Fruit fly (Drosophila melanogaster) whole organism, adult: ENCODE results near the gene Pli.

Source experiments
- CG11617 ChIP-seq: fragments of 200-800 bp; sonication (Bioruptor generic); optimal IDR thresholded peaks from 2 replicates; lab custom pipeline; 2017; ENCODE audit warnings: mild to moderate bottlenecking, missing biosample characterization, missing genetic modification reagents, missing genetic modification characterization
- CG12768 ChIP-seq: fragments of 200-800 bp; sonication (Bioruptor generic); optimal IDR thresholded peaks from 2 replicates; lab custom pipeline; 2017; ENCODE audit warnings: missing biosample characterization, missing genetic modification characterization, mild to moderate bottlenecking, moderate library complexity, missing genetic modification reagents
- CG14711 ChIP-seq: fragments of 200-800 bp; sonication (Bioruptor generic); optimal IDR thresholded peaks from 2 replicates; lab custom pipeline; 2018; ENCODE audit warnings: missing biosample characterization, mild to moderate bottlenecking, missing genetic modification characterization, moderate library complexity
- CG1620 ChIP-seq: fragments of 200-800 bp; sonication (Bioruptor generic); optimal IDR thresholded peaks from 2 replicates; lab custom pipeline; 2016; ENCODE audit warnings: missing biosample characterization, missing genetic modification characterization
- CG33017 ChIP-seq: fragments of 200-800 bp; sonication (Bioruptor generic); optimal IDR thresholded peaks from 2 replicates; lab custom pipeline; 2018; ENCODE audit warnings: missing biosample characterization, mild to moderate bottlenecking, missing genetic modification characterization, moderate library complexity
- CG5204 ChIP-seq: fragments of 200-800 bp; sonication (Bioruptor generic); optimal IDR thresholded peaks from 2 replicates; lab custom pipeline; 2016; ENCODE audit warnings: missing biosample characterization, missing genetic modification characterization
- CG7045 ChIP-seq: fragments of 200-800 bp; sonication (Bioruptor generic); optimal IDR thresholded peaks from 2 replicates; lab custom pipeline; 2017; ENCODE audit warnings: missing biosample characterization, mild to moderate bottlenecking, missing genetic modification characterization
- CG7101 ChIP-seq: fragments of 200-800 bp; sonication (Bioruptor generic); optimal IDR thresholded peaks from 2 replicates; lab custom pipeline; 2018; ENCODE audit warnings: missing biosample characterization, mild to moderate bottlenecking, missing genetic modification characterization, moderate library complexity
- Clk ChIP-seq: fragments of 200-800 bp; sonication (Bioruptor generic); optimal IDR thresholded peaks from 2 replicates; lab custom pipeline; 2017; ENCODE audit warnings: missing biosample characterization, missing genetic modification characterization
- Crg-1 ChIP-seq: fragments of 200-800 bp; sonication (Bioruptor generic); optimal IDR thresholded peaks from 2 replicates; lab custom pipeline; 2016; ENCODE audit warnings: missing biosample characterization, missing genetic modification characterization
- Hr96 ChIP-seq: fragments of 200-800 bp; sonication (Bioruptor generic); optimal IDR thresholded peaks from 2 replicates; lab custom pipeline; 2016; ENCODE audit warnings: missing biosample characterization, missing genetic modification characterization
- Mnt ChIP-seq: fragments of 200-800 bp; sonication (Bioruptor generic); optimal IDR thresholded peaks from 2 replicates; lab custom pipeline; 2016; ENCODE audit warnings: missing biosample characterization, mild to moderate bottlenecking, missing genetic modification characterization
- bab1 ChIP-seq: fragments of 200-800 bp; sonication (Bioruptor generic); optimal IDR thresholded peaks from 3 replicates; lab custom pipeline; 2019; ENCODE audit warnings: missing biosample characterization, mild to moderate bottlenecking, missing genetic modification characterization, moderate library complexity
- cic ChIP-seq: fragments of 200-800 bp; sonication (Bioruptor generic); optimal IDR thresholded peaks from 2 replicates; lab custom pipeline; 2017; ENCODE audit warnings: missing biosample characterization, mild to moderate bottlenecking, missing genetic modification characterization, moderate library complexity
- cnc ChIP-seq, 2 experiments: fragments of >200 bp; optimal IDR thresholded peaks; 2 replicates each; lab custom pipeline; 2017
- kay ChIP-seq: fragments of 200-800 bp; sonication (Bioruptor generic); peaks from one replicate; lab custom pipeline; 2016; ENCODE audit warnings: missing biosample characterization, missing genetic modification characterization, borderline replicate concordance
- ovo ChIP-seq: fragments of 200-800 bp; sonication (Bioruptor generic); optimal IDR thresholded peaks from 2 replicates; lab custom pipeline; 2016; ENCODE audit warnings: missing biosample characterization, missing genetic modification characterization
- pad ChIP-seq: fragments of 200-800 bp; sonication (Bioruptor generic); optimal IDR thresholded peaks from 3 replicates; lab custom pipeline; 2017; ENCODE audit warnings: missing biosample characterization, missing genetic modification characterization, mild to moderate bottlenecking, moderate library complexity, missing genetic modification reagents
- tj ChIP-seq: fragments of 200-800 bp; sonication (Bioruptor generic); optimal IDR thresholded peaks from 3 replicates; lab custom pipeline; 2017; ENCODE audit warnings: missing biosample characterization, mild to moderate bottlenecking, missing genetic modification characterization, moderate library complexity
- toe ChIP-seq: fragments of 200-800 bp; sonication (Bioruptor generic); optimal IDR thresholded peaks from 2 replicates; lab custom pipeline; 2016; ENCODE audit warnings: missing biosample characterization, missing genetic modification characterization

Pli gene

DNA sequence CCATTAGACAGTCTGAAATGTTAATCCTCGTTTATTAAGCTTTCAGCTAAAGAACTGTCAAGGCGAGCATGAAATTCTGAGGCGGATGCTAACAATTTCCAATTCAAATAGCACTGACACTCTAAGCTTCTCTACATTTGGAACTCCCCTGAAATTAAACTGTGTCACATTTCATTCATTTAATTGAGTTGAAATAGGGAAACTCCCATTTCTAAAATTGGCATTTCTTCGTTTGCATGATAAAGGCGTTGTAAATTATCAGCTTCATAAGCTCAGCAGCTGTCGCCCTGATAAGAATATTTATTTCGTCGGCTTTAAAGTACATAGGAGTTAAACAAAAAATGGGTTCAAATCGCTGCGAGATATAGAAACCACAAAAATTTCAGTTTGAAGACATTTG lies 4.7 kb downstream of the Pli start:
- TF ChIP-seq CG12768 (GFP tag; lab: Kevin White, UChicago) (no peak), cic (GFP tag; lab: Kevin White, UChicago) (no peak), CG11617 (no peak)

DNA sequence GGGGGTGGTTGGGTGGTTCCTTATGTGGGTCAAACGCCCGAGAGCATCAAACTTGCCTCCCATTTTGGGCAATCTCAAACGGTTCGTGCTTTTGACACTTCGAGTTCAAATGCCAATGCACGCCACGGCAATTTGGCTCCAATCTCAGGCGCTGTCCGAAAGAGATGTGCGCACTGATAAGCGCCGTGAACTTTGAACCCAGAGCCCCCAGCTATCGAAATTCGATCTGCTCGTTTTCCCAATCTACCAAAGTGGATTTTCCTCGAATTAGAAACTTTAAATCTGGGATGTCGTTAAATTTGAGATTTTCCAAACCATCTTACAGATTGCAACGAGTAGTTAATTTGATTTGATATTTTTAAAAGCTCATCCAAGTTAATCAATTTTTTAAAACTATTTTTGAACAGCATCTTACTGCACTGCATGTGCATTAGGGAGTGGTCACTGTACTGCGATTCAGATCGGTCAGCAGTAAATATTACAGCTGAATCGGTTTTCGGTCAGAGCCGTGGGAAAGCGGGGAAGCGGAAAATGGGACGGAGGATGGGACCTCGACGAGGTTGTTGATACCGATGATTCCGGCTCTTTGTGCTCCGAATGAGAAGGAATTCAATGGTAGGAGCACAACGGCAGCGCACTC lies 5.6 kb downstream of the Pli start:
- TF ChIP-seq Hr96 (no peak), tj (GFP tag; lab: Kevin White, UChicago) (peak; percentile 72)

DNA sequence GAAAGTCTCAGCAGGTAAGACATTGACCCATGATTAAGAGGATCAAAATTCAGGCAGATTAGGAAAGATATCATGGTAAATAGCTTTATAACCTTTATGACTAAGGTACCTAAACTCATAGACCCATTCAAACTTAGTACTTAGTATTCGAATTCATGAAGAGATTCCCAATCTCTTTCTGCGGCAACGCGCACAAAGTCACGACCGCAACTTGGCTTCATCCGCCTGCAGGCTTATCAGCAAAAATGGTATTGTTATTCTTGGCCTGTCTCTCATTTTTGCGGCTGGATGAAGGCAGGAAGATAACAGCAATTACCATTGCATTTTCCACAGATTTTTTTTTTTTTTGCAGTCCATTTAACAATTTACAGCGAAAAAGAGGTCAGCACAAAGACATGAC lies 9.6 kb downstream of the Pli start:
- TF ChIP-seq CG7045 (GFP tag; lab: Kevin White, UChicago) (no peak), bab1 (GFP tag; lab: Kevin White, UChicago) (no peak), cnc (optimal IDR thresholded peaks at IDR 0.05; lab: Kevin White, UChicago) (no peak), Hr96 (no peak), Clk (GFP tag; lab: Kevin White, UChicago) (no peak), cic (GFP tag; lab: Kevin White, UChicago) (no peak), CG11617 (no peak), tj (GFP tag; lab: Kevin White, UChicago) (no peak), CG14711 (tag; lab: Kevin White, UChicago) (no peak), kay (GFP tag; lab: Kevin White, UChicago) (no peak), CG7101 (tag; lab: Kevin White, UChicago) (no peak), Mnt (GFP tag; lab: Kevin White, UChicago) (no peak), CG5204 (GFP tag; lab: Kevin White, UChicago) (no peak), Crg-1 (GFP tag; lab: Kevin White, UChicago) (no peak), CG12768 (GFP tag; lab: Kevin White, UChicago) (no peak), ovo (no peak)

DNA sequence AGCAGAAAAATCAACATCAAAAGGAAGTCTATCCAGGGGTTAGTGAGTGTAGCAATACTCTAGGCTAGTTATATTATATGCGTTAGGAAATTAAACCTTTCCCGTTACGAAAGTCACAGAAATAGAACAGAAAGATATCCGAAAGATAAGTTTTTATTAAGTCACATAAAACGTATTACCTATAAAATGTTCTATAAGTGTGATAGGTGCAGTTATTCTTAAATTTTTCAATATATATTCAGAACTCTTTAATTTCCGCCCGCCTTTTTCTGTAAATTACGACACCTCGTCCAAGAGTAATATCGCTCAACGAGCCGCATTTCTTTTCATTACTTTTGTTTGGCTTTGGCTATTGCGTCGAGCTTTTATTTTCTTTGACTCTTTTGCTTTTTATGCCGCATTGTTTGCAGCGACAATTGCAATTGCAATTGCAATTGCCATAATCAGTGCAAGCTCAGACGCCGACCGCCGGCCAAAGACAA lies 11.5 kb downstream of the Pli start:
- TF ChIP-seq ovo (no peak), CG12768 (GFP tag; lab: Kevin White, UChicago) (no peak), CG14711 (tag; lab: Kevin White, UChicago) (no peak), CG33017 (tag; lab: Kevin White, UChicago) (no peak), CG11617 (no peak), Crg-1 (GFP tag; lab: Kevin White, UChicago) (no peak), bab1 (GFP tag; lab: Kevin White, UChicago) (no peak), cnc (optimal IDR thresholded peaks at IDR 0.05; lab: Kevin White, UChicago) (no peak), kay (GFP tag; lab: Kevin White, UChicago) (no peak), toe (GFP tag; lab: Kevin White, UChicago) (no peak), CG7045 (GFP tag; lab: Kevin White, UChicago) (no peak), tj (GFP tag; lab: Kevin White, UChicago) (no peak), CG7101 (tag; lab: Kevin White, UChicago) (no peak), pad (GFP tag; lab: Kevin White, UChicago) (no peak), Clk (GFP tag; lab: Kevin White, UChicago) (no peak), CG1620 (no peak), Mnt (GFP tag; lab: Kevin White, UChicago) (no peak), CG5204 (GFP tag; lab: Kevin White, UChicago) (no peak), cic (GFP tag; lab: Kevin White, UChicago) (no peak), Hr96 (no peak)

DNA sequence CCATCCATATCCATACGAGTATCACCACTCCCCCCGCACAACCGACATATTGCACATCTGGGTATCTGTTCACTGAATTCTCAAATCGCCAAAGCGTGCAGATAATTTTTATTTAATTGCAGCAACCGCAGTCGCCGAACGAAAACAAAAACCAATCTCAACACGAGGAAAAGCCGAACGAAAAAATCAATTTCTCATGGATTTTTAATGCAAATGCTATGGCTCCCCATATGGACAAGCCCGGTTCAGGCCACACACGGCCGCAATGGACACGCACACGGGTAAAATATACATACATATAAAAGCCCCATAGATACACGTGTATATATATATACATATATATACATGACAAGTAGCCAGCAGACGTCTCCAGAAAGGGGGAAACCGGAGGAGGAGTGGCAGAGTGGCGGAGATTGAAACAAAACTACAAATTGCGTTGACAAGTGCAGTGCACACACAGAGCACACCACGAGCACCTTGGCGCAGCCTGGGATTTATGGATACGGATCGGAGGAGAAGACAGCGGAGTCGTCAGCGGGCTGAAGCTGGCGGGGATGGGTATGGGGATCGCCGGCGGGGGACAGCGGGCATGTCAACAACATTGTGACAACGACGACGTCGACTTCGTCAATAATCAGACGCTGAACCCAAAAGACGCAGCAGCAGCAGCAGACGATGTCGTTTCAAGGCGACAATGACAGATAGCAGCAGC lies 12.1 kb downstream of the Pli start:
- no peak for TF ChIP-seq cic (GFP tag; lab: Kevin White, UChicago)
- TF ChIP-seq ovo: no peak

DNA sequence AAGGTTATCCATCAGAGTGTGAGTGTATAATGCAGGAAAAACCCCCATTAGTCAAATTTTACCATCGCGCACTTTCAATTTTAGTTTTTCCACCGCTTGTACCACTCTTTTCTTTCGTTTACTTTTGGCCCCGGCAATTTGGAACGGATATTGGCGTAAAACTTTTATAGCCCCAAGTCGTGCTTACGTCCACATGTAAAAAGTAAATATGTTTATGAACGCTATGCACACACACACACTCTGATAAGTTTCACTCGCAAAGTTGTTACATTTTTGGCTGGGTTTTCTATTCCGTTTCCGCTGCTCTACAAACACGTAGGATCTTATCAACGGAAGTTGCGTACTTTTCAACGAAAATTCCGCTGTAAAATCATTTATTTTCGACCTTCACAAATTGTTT lies 13.2 kb downstream of the Pli start:
- TF ChIP-seq toe (GFP tag; lab: Kevin White, UChicago) (no peak), CG7101 (tag; lab: Kevin White, UChicago) (no peak), CG7045 (GFP tag; lab: Kevin White, UChicago) (no peak), bab1 (GFP tag; lab: Kevin White, UChicago) (no peak), CG12768 (GFP tag; lab: Kevin White, UChicago) (no peak), CG5204 (GFP tag; lab: Kevin White, UChicago) (no peak), CG1620 (no peak), kay (GFP tag; lab: Kevin White, UChicago) (no peak), ovo (no peak)

DNA sequence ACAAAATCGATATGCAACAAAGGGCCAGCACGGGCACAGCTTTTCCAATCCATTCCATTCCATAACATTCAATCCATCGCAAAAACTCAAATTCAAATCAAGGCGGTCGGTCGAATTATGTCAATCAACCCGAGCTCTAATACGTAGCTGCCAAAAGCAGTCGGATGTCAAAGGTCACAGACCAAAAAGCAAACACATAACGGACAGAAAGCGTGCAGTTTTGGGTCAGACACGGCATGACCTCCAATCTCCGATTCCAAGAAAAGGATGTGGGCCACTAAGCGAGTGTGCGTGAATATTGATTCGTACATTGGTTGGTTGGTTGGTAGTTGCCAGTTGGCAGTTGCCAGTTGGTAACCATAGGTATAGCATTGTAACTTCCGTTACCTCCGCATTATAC lies 15.1 kb downstream of the Pli start:
- TF ChIP-seq CG14711 (tag; lab: Kevin White, UChicago): no peak
- no peak for TF ChIP-seq CG1620
- TF ChIP-seq CG33017 (tag; lab: Kevin White, UChicago): no peak
- TF ChIP-seq CG11617: no peak
- no peak for TF ChIP-seq CG7045 (GFP tag; lab: Kevin White, UChicago)
